Fruit fly (Drosophila melanogaster): ENCODE measurements around the gene CG3036.
A peak's percentile ranks its signal among the peaks of the same experiment; 100 is the strongest.

CG3036 gene

dm6 chr2L:4891914-4892469, at the start of gene CG3036:
TSS of gene CG3036 (plus strand) at chr2L:4892112.
- TF ChIP-seq CG17801 (GFP tag; optimal IDR thresholded peaks at IDR 0.05; ENCODE audit: partially characterized antibody): peak; percentile 39

- TF ChIP-seq CG17801 (GFP tag; optimal IDR thresholded peaks at IDR 0.05; ENCODE audit: partially characterized antibody): no peak
Observed at dm6 chr2L:4846629-4847125, 45.2 kb upstream of the CG3036 start.

- TF ChIP-seq CG17801 (GFP tag; optimal IDR thresholded peaks at IDR 0.05; ENCODE audit: partially characterized antibody): no peak
Observed at dm6 chr2L:4847191-4847853, 44.6 kb upstream of the CG3036 start, which contains the start of the genes mxt and CG11927. TSS of gene mxt (minus strand) at chr2L:4847295. TSS of gene CG11927 (plus strand) at chr2L:4847766.

dm6 chr2L:4850356-4850755, 41.6 kb upstream of the CG3036 start, which contains the start of the genes mRpS2 and Mon1:
TSS of gene mRpS2 (minus strand) at chr2L:4850419.
TSS of gene Mon1 (plus strand) at chr2L:4850641.
- peak; percentile 93 for TF ChIP-seq CG17801 (GFP tag; optimal IDR thresholded peaks at IDR 0.05; ENCODE audit: partially characterized antibody)

- TF ChIP-seq CG17801 (GFP tag; optimal IDR thresholded peaks at IDR 0.05; ENCODE audit: partially characterized antibody): no peak
Observed at dm6 chr2L:4852605-4853102, 39.3 kb upstream of the CG3036 start, which contains the start of gene smog. TSS of gene smog (plus strand) at chr2L:4852864.

- TF ChIP-seq CG17801 (GFP tag; optimal IDR thresholded peaks at IDR 0.05; ENCODE audit: partially characterized antibody): no peak
Observed at dm6 chr2L:4854822-4855221, 37.1 kb upstream of the CG3036 start.

- TF ChIP-seq CG17801 (GFP tag; optimal IDR thresholded peaks at IDR 0.05; ENCODE audit: partially characterized antibody): no peak
Observed at dm6 chr2L:4856118-4856517, 35.8 kb upstream of the CG3036 start.

dm6 chr2L:4861503-4861902, 30.4 kb upstream of the CG3036 start:
- TF ChIP-seq CG17801 (GFP tag; optimal IDR thresholded peaks at IDR 0.05; ENCODE audit: partially characterized antibody): no peak

dm6 chr2L:4865400-4865799, 26.5 kb upstream of the CG3036 start:
- TF ChIP-seq CG17801 (GFP tag; optimal IDR thresholded peaks at IDR 0.05; ENCODE audit: partially characterized antibody): no peak

dm6 chr2L:4868383-4868782, 23.5 kb upstream of the CG3036 start:
- no peak for TF ChIP-seq CG17801 (GFP tag; optimal IDR thresholded peaks at IDR 0.05; ENCODE audit: partially characterized antibody)

dm6 chr2L:4882131-4883022, 9.5 kb upstream of the CG3036 start:
- no peak for TF ChIP-seq CG17801 (GFP tag; optimal IDR thresholded peaks at IDR 0.05; ENCODE audit: partially characterized antibody)

dm6 chr2L:4883023-4883392, 8.9 kb upstream of the CG3036 start, which contains the start of the genes Cf2 and CG3008:
TSS of gene Cf2 (minus strand) at chr2L:4883107.
TSS of gene CG3008 (plus strand) at chr2L:4883298.
- peak; percentile 68 for TF ChIP-seq CG17801 (GFP tag; optimal IDR thresholded peaks at IDR 0.05; ENCODE audit: partially characterized antibody)

dm6 chr2L:4886132-4886531, 5.8 kb upstream of the CG3036 start:
- TF ChIP-seq CG17801 (GFP tag; optimal IDR thresholded peaks at IDR 0.05; ENCODE audit: partially characterized antibody): no peak

dm6 chr2L:4886645-4887044, 5.3 kb upstream of the CG3036 start:
- no peak for TF ChIP-seq CG17801 (GFP tag; optimal IDR thresholded peaks at IDR 0.05; ENCODE audit: partially characterized antibody)

Measured in ovary, adult (tissue).